Fruit fly (Drosophila melanogaster) whole organism, larva: Measurements from ENCODE around the gene CG12519.
A peak's percentile ranks its signal among the peaks of the same experiment; 100 is the strongest.
"Not testable (repeated sequence)": the region's sequence is repeated elsewhere in the genome, so short reads cannot be mapped to it uniquely, and the experiment has no call there.

Source experiments
- noc ChIP-seq: fragments of 200-800 bp; sonication (Bioruptor generic); optimal IDR thresholded peaks from 3 replicates; lab custom pipeline; 2019; ENCODE audit warnings: missing biosample characterization, mild to moderate bottlenecking, missing genetic modification characterization, moderate library complexity

Gene CG12519

DNA sequence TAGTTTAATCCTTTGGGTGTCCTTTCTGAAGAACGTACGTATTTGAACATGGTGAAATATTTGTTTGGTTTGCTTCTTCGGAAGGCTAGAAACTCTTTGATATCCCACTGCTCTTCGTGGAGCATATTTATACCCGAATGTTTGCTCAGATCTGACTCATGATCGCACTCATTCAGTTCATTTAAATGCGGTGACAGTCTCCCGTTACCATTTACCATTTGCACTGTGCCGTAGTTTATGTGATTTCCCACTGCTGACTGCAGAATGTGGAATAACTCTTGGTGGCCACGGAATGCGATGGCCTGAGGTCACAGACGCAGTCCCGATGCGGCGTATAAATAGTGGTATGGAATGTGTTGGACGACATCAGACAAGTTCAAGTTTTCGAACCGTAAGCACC is at the start of gene CG12519, which contains the start of gene 825-Oak:
Gene CG12519 (plus strand): TSS at position 364 of the 400 bp plus-strand sequence.
Gene 825-Oak (minus strand): TSS at position 101 of the 400 bp plus-strand sequence.
- not testable (repeated sequence) for TF ChIP-seq noc (tag; lab: Kevin White, UChicago)

DNA sequence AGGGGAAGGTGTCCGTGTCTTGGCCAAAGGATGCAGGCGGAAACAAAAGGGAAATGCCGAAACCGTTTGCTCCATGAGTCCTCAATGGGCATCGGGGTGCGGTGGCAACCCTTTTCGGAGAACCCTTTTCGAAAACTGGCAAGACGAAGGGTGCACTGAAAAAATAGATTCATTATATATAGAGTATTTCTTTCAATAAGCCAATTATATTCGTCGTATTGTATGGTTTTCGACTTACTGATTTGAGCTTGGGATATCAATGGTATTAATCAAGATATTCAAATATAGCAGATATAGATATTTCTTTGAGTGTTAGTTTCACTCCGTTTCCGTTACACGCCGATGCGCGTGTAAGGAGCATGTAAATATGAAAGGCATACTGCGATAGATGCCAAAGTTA is 30.1 kb upstream of the CG12519 start:
- TF ChIP-seq noc (tag; lab: Kevin White, UChicago) = no peak

- TF ChIP-seq noc (tag; lab: Kevin White, UChicago) = no peak
Measured at dm6 chr3L:19444092-19444491, 28.2 kb upstream of the CG12519 start.

dm6 chr3L:19446394-19447349 is 25.6 kb upstream of the CG12519 start, which contains the start of the genes CG33062 and Chd3:
TSS of gene CG33062 (minus strand) at chr3L:19446444.
TSS of gene Chd3 (plus strand) at chr3L:19447173.
- no peak for TF ChIP-seq noc (tag; lab: Kevin White, UChicago)

- TF ChIP-seq noc (tag; lab: Kevin White, UChicago) = no peak
Measured at dm6 chr3L:19464659-19465058, 7.6 kb upstream of the CG12519 start, which contains the start of gene CG14095. TSS of gene CG14095 (minus strand) at chr3L:19464759.

- TF ChIP-seq noc (tag; lab: Kevin White, UChicago) = not testable (repeated sequence)
Measured at dm6 chr3L:19466979-19467378, 5.3 kb upstream of the CG12519 start, which contains the start of the genes CG14096 and CG32214. TSS of gene CG14096 (minus strand) at chr3L:19467079. TSS of gene CG32214 (plus strand) at chr3L:19467346.

DNA sequence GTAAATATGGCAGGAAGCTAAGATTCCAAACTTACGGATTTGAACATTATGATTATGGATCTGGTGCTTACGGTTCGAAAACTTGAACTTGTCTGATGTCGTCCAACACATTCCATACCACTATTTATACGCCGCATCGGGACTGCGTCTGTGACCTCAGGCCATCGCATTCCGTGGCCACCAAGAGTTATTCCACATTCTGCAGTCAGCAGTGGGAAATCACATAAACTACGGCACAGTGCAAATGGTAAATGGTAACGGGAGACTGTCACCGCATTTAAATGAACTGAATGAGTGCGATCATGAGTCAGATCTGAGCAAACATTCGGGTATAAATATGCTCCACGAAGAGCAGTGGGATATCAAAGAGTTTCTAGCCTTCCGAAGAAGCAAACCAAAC is 3.2 kb downstream of the CG12519 start, which contains the start of the genes CG18294 and CG32213:
Gene CG18294 (minus strand): TSS at position 101 of the 400 bp plus-strand sequence.
Gene CG32213 (plus strand): TSS at position 362 of the 400 bp plus-strand sequence.
- not testable (repeated sequence) for TF ChIP-seq noc (tag; lab: Kevin White, UChicago)

- TF ChIP-seq noc (tag; lab: Kevin White, UChicago) = no peak
Measured at dm6 chr3L:19481209-19481608, 8.9 kb downstream of the CG12519 start.

DNA sequence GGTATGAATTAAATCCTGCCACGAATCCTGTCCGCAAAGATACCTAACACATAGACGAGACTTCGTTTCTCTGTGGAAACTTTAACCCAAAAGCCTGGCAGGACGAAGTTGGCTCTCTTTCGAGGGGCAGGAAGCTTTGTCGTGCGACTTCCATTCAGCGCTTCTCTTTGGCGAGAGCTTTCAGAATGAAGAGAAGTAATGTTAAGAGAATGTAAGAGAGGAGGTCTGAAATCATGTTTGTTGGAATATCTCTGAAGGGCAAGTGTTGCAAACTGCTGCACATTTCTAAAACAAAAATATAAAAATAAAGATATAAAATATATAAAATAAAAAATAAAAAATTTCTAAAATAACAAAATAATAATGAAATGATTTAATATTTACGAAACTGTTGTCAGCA is 9.7 kb downstream of the CG12519 start:
- TF ChIP-seq noc (tag; lab: Kevin White, UChicago) = no peak

DNA sequence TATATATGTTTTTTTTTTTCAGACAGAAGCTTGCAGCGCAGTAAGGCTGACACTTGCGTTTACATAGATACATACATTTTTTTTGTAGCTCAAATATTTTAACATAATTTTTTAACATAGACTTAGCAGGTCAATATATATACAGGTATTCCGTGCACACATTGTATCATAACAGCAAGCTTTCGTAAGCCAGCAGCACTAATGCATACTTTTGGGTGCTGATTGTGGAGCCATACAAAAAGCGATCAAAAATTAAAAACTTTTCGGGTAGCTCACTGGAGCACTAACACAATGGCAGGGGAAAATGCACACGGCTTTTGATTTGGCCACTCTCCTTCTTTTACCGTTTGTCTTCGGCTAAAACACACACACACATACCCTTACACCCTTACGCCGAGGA is 10.7 kb downstream of the CG12519 start:
- TF ChIP-seq noc (tag; lab: Kevin White, UChicago) = no peak

dm6 chr3L:19486398-19486797 is 14.1 kb downstream of the CG12519 start, which contains the start of gene brv1:
TSS of gene brv1 (minus strand) at chr3L:19486498.
- TF ChIP-seq noc (tag; lab: Kevin White, UChicago) = no peak

DNA sequence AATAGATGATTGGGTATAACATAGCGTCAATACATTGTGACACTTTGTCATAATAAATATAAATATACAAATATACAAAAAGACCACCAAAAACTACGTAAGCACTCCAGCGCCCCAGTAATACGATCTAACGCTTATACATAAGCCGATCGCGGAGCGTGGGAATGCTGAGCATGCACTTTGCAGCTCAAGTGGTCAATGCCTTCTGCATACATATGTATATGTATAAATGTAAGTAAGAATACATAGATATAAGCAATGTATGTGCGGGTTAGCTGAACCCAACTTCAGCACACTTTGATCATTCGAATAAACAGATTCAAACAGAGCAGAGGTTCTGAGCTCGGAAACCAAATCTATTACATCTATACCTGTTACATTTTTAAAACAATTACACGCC is 15.0 kb downstream of the CG12519 start, which contains the start of gene CG32212:
Gene CG32212 (plus strand): TSS at position 301 of the 400 bp plus-strand sequence.
- TF ChIP-seq noc (tag; lab: Kevin White, UChicago) = not testable (repeated sequence)

DNA sequence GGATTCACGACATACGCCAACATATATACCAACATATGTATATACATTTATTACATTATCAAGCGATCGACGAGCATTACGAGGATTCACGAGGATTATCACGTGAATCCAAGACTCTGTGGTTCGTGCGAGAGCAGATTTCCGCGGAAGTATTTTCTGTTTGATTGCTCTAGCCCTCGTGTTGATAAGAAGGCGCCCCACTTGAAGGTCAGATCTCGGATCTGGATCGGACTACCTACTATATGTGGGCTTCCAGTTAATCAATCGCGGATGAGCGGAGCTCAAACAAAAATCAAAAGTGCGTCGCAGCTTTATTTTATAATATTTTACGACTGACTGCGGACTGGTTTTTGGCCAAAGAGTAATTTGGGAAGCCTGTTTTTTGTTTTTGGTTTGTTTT is 22.7 kb downstream of the CG12519 start:
- TF ChIP-seq noc (tag; lab: Kevin White, UChicago) = peak; percentile 11

DNA sequence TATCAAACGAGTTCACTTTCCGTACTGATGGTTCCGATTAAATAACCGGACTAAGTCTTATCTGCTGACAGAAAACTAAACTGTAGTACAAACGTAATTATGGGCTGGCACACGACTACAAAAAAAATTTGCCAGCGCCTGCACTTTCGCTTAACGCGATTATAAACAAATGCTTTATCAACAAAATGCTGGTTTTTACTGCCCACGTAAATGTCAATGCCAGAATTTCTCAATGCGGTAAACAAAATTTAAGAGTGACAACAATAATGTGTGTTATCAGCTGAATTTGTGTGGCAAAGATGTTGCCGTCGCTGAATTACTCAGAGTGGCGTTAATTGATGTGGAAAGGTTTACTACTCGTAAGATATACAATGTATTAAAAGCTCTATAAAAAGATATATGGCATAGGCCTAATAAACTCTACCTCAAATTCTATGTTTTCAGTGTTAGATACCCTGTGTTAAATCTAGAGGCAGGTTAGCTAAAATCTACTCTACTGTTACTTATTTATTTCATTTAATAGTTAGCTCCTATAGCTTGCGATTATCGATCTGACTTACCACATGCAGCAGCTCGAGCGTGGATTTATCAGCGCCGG is 23.8 kb downstream of the CG12519 start:
- TF ChIP-seq noc (tag; lab: Kevin White, UChicago) = peak; percentile 40

- TF ChIP-seq noc (tag; lab: Kevin White, UChicago) = no peak
Measured at dm6 chr3L:19496600-19496999, 24.3 kb downstream of the CG12519 start.

DNA sequence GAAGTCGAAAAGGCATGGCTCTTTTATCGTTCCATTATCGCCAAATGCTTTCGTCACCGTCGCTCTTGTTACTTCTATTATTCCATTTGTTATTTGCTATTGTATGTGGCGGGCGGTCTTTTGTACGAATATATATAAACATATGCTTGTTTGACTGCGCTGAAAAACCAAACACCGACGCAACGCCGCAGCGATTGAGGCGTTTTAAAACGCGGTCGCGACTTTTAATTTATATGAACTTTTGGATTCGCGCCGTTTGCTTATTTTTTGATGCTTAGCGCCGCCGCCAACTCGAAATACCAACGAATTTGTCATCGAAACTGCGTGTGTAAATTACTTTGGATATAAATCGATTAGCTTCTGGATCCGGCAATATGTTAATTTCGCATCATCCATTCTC is 24.8 kb downstream of the CG12519 start:
- TF ChIP-seq noc (tag; lab: Kevin White, UChicago) = no peak
